Worm (Caenorhabditis elegans): ENCODE results near the gene ZK512.4.

The ZK512.4 gene

DNA sequence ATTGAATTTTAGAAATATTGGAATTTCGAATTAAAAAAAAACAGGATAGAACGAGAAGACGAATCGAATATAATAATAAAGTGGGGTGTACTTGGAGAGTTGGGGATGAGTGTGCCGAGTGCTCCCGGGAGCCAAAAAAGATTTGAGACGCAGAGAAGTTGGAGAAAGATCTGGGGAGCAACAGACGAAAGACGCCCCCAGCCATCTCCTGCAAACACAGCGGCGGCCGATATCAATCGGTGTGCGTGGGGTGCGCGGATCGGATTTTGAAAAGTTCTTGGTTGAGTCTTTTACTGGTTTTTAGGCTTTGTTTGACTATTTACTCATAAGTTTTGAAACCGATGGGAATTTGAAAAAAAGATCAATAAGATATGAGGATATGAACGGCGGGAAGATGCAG is 8.7 kb downstream of the ZK512.4 start, which contains the start of gene nhl-1:
nhl-1 (minus strand) TSS at position 101 of the 400 bp plus-strand sequence.
- TF ChIP-seq somi-1 (GFP tag; optimal IDR thresholded peaks at IDR 0.05) (no peak), efl-1 (GFP tag; optimal IDR thresholded peaks at IDR 0.05) (no peak), fkh-3 (tag; optimal IDR thresholded peaks at IDR 0.05) (no peak), tlf-1 (GFP tag; optimal IDR thresholded peaks at IDR 0.05) (no peak)

- TF ChIP-seq mxl-1 (tag; optimal IDR thresholded peaks at IDR 0.05): no peak
- no peak for TF ChIP-seq C17E4.6 (GFP tag; IDR thresholded peaks at IDR 0.05)
Observed at ce11 chrIII:9154766-9155165, 9.6 kb downstream of the ZK512.4 start, which contains the start of gene irld-34. irld-34 (plus strand) TSS chrIII:9155066.

- TF ChIP-seq madf-6 (GFP tag; IDR thresholded peaks at IDR 0.05): no peak
- no peak for TF ChIP-seq C17E4.6 (GFP tag; IDR thresholded peaks at IDR 0.05)
- no peak for TF ChIP-seq Y53F4B.3 (GFP tag; IDR thresholded peaks at IDR 0.05)
- TF ChIP-seq zim-3 (tag; optimal IDR thresholded peaks at IDR 0.05): no peak
- TF ChIP-seq F55B11.4 (tag; optimal IDR thresholded peaks at IDR 0.05; ENCODE audit: borderline replicate concordance, insufficient read depth): no peak
- no peak for TF ChIP-seq madf-3 (GFP tag; IDR thresholded peaks at IDR 0.05)
- no peak for TF ChIP-seq lag-1 (GFP tag; IDR thresholded peaks at IDR 0.05)
- no peak for TF ChIP-seq efl-1 (GFP tag; optimal IDR thresholded peaks at IDR 0.05)
- no peak for TF ChIP-seq dpl-1 (GFP tag; optimal IDR thresholded peaks at IDR 0.05)
- no peak for TF ChIP-seq sdz-38 (tag; optimal IDR thresholded peaks at IDR 0.05)
- no peak for TF ChIP-seq him-1 (tag; optimal IDR thresholded peaks at IDR 0.05)
- no peak for TF ChIP-seq F10E7.11 (tag; optimal IDR thresholded peaks at IDR 0.05)
Observed at ce11 chrIII:9161553-9161952, 16.4 kb downstream of the ZK512.4 start, which contains the start of gene ptr-9. ptr-9 (minus strand) TSS chrIII:9161653.

DNA sequence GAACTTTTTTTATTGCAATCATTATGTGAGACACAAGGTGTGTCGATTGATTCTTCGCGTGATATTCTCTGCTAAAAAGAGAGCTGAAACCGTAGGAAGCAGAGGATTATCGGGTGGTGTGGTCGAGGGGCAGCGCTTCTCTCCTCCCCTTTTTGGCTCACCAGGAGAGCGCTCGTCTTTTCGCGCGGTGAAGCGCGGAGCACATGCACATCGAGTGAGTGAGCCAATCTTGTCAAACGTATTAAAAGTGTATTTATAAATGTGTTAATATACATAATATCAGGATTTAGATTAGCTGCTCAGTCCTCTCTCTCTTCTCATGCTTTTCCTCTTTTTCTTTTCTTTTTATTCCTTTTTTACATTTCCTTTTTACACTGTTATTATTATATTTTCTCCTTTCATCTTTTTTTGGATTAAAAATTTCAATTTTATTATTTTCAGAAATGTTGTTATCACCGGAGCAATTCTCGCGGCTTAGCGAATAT is 17.5 kb downstream of the ZK512.4 start, which contains the start of gene dgk-3:
dgk-3 (plus strand) TSS at position 435 of the 485 bp plus-strand sequence.
- TF ChIP-seq madf-3 (GFP tag; IDR thresholded peaks at IDR 0.05): no peak
- no peak for TF ChIP-seq hmg-1.2 (GFP tag; IDR thresholded peaks at IDR 0.05)
- TF ChIP-seq dpl-1 (GFP tag; optimal IDR thresholded peaks at IDR 0.05): no peak
- no peak for TF ChIP-seq ztf-25 (GFP tag; IDR thresholded peaks at IDR 0.05)
- no peak for TF ChIP-seq bed-2 (GFP tag; IDR thresholded peaks at IDR 0.05)
- no peak for TF ChIP-seq ceh-91 (GFP tag; IDR thresholded peaks at IDR 0.05)
- TF ChIP-seq lsl-1 (GFP tag; optimal IDR thresholded peaks at IDR 0.05): no peak
- no peak for TF ChIP-seq let-607 (tag; optimal IDR thresholded peaks at IDR 0.05)
- no peak for TF ChIP-seq ceh-40 (GFP tag; IDR thresholded peaks at IDR 0.05)
- TF ChIP-seq Y53F4B.3 (GFP tag; IDR thresholded peaks at IDR 0.05): no peak
- no peak for TF ChIP-seq K11D2.4 (GFP tag; IDR thresholded peaks at IDR 0.05)
- no peak for TF ChIP-seq ets-4 (GFP tag; optimal IDR thresholded peaks at IDR 0.05)
- TF ChIP-seq F22D6.2 (tag; optimal IDR thresholded peaks at IDR 0.05): no peak
- TF ChIP-seq ZK185.1 (tag; optimal IDR thresholded peaks at IDR 0.05; ENCODE audit: poor library complexity, severe bottlenecking): no peak
- no peak for TF ChIP-seq F23B12.7 (tag; optimal IDR thresholded peaks at IDR 0.05; ENCODE audit: insufficient read depth)
- TF ChIP-seq ekl-4 (GFP tag; IDR thresholded peaks at IDR 0.05): no peak
- TF ChIP-seq Y95B8A.8 (GFP tag; IDR thresholded peaks at IDR 0.05): no peak
- no peak for TF ChIP-seq sdz-38 (tag; optimal IDR thresholded peaks at IDR 0.05)

DNA sequence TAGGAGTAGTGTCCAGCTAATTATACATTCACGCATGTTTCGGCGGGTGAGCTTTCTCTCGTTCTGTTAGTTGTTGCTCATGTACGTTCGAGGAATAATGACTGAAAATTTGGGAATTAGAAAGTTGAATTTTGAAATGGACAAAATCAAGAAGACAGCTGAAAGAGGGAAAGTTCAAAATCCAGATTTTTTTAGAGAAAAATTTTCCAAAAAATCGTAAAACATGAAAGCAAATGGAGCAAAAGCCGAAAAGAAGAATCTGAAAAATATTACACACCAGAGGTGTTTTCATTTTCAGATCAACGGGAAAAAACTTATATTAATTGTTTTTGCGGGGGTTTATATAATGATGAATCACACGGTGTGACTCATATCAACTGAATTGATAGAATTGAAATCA is 27.6 kb downstream of the ZK512.4 start, which contains the start of gene ina-1:
ina-1 (minus strand) TSS at position 101 of the 400 bp plus-strand sequence.
- TF ChIP-seq mcd-1 (GFP tag; IDR thresholded peaks at IDR 0.05) (no peak), madf-3 (GFP tag; IDR thresholded peaks at IDR 0.05) (no peak), athp-1 (tag; optimal IDR thresholded peaks at IDR 0.05) (no peak), attf-5 (GFP tag; optimal IDR thresholded peaks at IDR 0.05) (no peak), lin-26 (GFP tag; IDR thresholded peaks at IDR 0.05) (no peak), mel-28 (tag; optimal IDR thresholded peaks at IDR 0.05; ENCODE audit: borderline replicate concordance) (no peak), bed-1 (GFP tag; IDR thresholded peaks at IDR 0.05) (no peak), egrh-3 (GFP tag; IDR thresholded peaks at IDR 0.05) (no peak), let-526 (GFP tag; IDR thresholded peaks at IDR 0.05) (no peak), mxl-1 (tag; optimal IDR thresholded peaks at IDR 0.05) (no peak), D2030.7 (GFP tag; IDR thresholded peaks at IDR 0.05) (no peak), somi-1 (GFP tag; optimal IDR thresholded peaks at IDR 0.05) (no peak), sea-2 (GFP tag; IDR thresholded peaks at IDR 0.05) (no peak), lag-1 (GFP tag; IDR thresholded peaks at IDR 0.05) (no peak)

Measured in whole organism, young adult.